Fruit fly (Drosophila melanogaster): ENCODE data around the gene Spn28Dc.

dm6 chr2L:8010602-8011455 lies 3.8 kb upstream of the Spn28Dc start, which contains the start of the genes Glyat and Tg:
- peak; percentile 23 for TF ChIP-seq fkh (GFP tag; optimal IDR thresholded peaks at IDR 0.05)
- TF ChIP-seq CG34406 (GFP tag; optimal IDR thresholded peaks at IDR 0.05): no peak
- TF ChIP-seq Gug (GFP tag; IDR thresholded peaks at IDR 0.05): no peak
- no peak for TF ChIP-seq dac (GFP tag; optimal IDR thresholded peaks at IDR 0.05)
- TF ChIP-seq eg (GFP tag; IDR thresholded peaks at IDR 0.05): peak; percentile 34; the same call in 1 of the 3 replicates
- TF ChIP-seq CG6163 (GFP tag; IDR thresholded peaks at IDR 0.05): no peak
- TF ChIP-seq CG16779 (tag; optimal IDR thresholded peaks at IDR 0.05): no peak
- TF ChIP-seq CG9139 (GFP tag; optimal IDR thresholded peaks at IDR 0.05): no peak
- no peak for TF ChIP-seq Ets96B (tag; optimal IDR thresholded peaks at IDR 0.05)
- no peak for TF ChIP-seq net (GFP tag; optimal IDR thresholded peaks at IDR 0.05)
- no peak for TF ChIP-seq CG4318 (GFP tag; optimal IDR thresholded peaks at IDR 0.05)
- TF ChIP-seq CG8632 (GFP tag; optimal IDR thresholded peaks at IDR 0.05): no peak
